Fruit fly (Drosophila melanogaster): Measurements from ENCODE around the gene CG5828.

DNA sequence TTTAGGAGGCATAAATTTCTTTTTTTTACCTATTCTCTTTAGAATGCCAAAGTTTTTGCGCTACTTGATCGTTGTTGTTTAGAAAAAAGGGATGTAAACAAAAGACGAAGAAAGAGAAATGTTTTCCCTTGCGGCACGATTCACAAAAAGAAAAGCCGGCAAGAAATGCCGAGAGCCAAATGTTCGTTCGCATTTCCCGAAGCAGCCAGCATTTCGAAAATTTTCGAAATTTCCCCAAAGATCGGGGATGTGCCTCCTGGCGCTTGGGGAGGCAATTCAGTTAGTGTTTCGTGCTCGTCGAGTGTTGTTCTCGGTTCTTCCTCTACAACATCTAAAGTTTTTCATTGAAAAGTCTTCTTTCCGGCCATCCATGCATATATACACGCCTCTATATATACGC, 6.8 kb downstream of the CG5828 start, which contains the start of gene Msp300:
- no peak for TF ChIP-seq CG7045 (GFP tag; optimal IDR thresholded peaks at IDR 0.05)
- TF ChIP-seq pad (GFP tag; optimal IDR thresholded peaks at IDR 0.05), result no peak
- TF ChIP-seq kay (GFP tag; ENCODE audit: borderline replicate concordance), result no peak
- TF ChIP-seq CG1620 (GFP tag; optimal IDR thresholded peaks at IDR 0.05), result no peak
- TF ChIP-seq CG7101 (tag; optimal IDR thresholded peaks at IDR 0.05), result no peak
- TF ChIP-seq CG12768 (GFP tag; optimal IDR thresholded peaks at IDR 0.05), result no peak
- TF ChIP-seq toe (GFP tag; optimal IDR thresholded peaks at IDR 0.05), result no peak
- TF ChIP-seq cic (GFP tag; optimal IDR thresholded peaks at IDR 0.05), result no peak
- no peak for TF ChIP-seq Clk (GFP tag; optimal IDR thresholded peaks at IDR 0.05)
- no peak for TF ChIP-seq Crg-1 (GFP tag; optimal IDR thresholded peaks at IDR 0.05)
- no peak for TF ChIP-seq ovo (GFP tag; optimal IDR thresholded peaks at IDR 0.05)
